Fruit fly (Drosophila melanogaster): ENCODE results near the gene Faf2.

Faf2 gene

DNA sequence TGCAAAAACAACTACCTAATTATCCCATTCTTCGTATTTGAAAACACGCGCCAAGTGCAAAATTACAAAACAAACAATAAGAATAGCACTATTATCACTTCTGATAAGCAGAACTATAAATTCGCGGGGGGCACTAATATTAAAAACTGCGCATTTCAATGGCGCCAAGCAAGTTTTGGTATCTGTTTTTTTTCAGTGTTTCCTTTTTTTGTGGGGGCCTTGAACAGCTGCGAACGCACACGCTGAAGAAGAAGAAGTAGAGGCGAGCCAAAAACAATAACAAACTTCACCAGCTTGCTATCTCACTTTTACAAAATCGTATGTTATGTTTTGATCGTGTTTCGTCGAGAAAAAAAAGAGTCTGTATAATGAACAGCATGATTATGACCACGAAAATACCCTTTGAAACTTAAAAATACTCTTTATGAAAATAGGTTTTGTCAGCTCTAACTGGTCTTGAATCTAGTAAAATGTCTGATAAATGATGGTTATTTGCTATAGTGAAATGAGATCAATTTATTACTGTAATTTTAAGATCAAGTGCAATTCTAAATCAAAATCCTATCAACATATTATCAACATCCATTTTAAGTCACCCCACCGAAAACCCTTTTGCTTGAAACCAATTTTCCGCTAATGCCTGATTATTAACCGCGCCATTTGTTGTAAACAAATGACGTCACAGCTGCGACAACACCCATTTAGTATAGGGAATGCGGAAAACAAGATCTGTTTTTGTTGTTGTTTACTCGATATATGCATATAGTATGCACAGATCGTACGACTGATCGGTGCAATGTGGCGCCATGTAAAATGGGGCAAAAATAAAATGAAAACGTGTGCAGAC is 14.4 kb downstream of the Faf2 start (continued):
- TF ChIP-seq CG6254 (GFP tag; optimal IDR thresholded peaks at IDR 0.05) (peak; percentile 47), CG10321 (GFP tag; IDR thresholded peaks at IDR 0.05) (peak; percentile 45; the same call in 1 of the 2 replicates), MTF-1 (GFP tag; optimal IDR thresholded peaks at IDR 0.05; ENCODE audit: borderline replicate concordance) (peak; percentile 46), psq (GFP tag; optimal IDR thresholded peaks at IDR 0.05) (peak; percentile 67), pb (GFP tag; optimal IDR thresholded peaks at IDR 0.05) (peak; percentile 19), run (tag; optimal IDR thresholded peaks at IDR 0.05) (no peak), CG3065 (GFP tag; optimal IDR thresholded peaks at IDR 0.05) (no peak), Gug (GFP tag; IDR thresholded peaks at IDR 0.05) (peak; percentile 66; the same call in 3 of the 4 replicates), Bgb (GFP tag; IDR thresholded peaks at IDR 0.05; ENCODE audit: partially characterized antibody) (no peak), CG10565 (GFP tag; optimal IDR thresholded peaks at IDR 0.05) (no peak), CG12391 (tag; optimal IDR thresholded peaks at IDR 0.05) (peak; percentile 48), CG3163 (GFP tag; optimal IDR thresholded peaks at IDR 0.05) (peak; percentile 38), Max (GFP tag; optimal IDR thresholded peaks at IDR 0.05) (peak; percentile 18), CG5953 (GFP tag; IDR thresholded peaks at IDR 0.05) (peak; percentile 49), Gsc (GFP tag; IDR thresholded peaks at IDR 0.05) (0 out of 2 replicates have a peak, but pooled peaks have one; percentile 14), CG6813 (GFP tag; optimal IDR thresholded peaks at IDR 0.05) (peak; percentile 44), mam (GFP tag; optimal IDR thresholded peaks at IDR 0.05) (peak; percentile 76), CG10979 (tag; optimal IDR thresholded peaks at IDR 0.05) (peak; percentile 12), wek (GFP tag; optimal IDR thresholded peaks at IDR 0.05) (no peak), sens (GFP tag) (peak; percentile 93), Xrp1 (GFP tag; IDR thresholded peaks at IDR 0.05) (peak; percentile 80), CG4730 (GFP tag; IDR thresholded peaks at IDR 0.05) (peak; percentile 61), kay (GFP tag; optimal IDR thresholded peaks at IDR 0.05) (no peak), CG43689 (GFP tag; IDR thresholded peaks at IDR 0.05) (peak; percentile 70), gsb (GFP tag; IDR thresholded peaks at IDR 0.05) (0 out of 2 replicates have a peak, but pooled peaks have one; percentile 16), MESR4 (GFP tag; optimal IDR thresholded peaks at IDR 0.05) (peak; percentile 6), CG31441 (GFP tag; IDR thresholded peaks at IDR 0.05) (peak; percentile 62; the same call in 1 of the 2 replicates), dpn (GFP tag; optimal IDR thresholded peaks at IDR 0.05) (peak; percentile 66 to 74), CG18764 (GFP tag; optimal IDR thresholded peaks at IDR 0.05) (peak; percentile 63), fd96Cb (tag; optimal IDR thresholded peaks at IDR 0.05) (peak; percentile 23), NC2β (GFP tag; optimal IDR thresholded peaks at IDR 0.05) (peak; percentile 49), sug (tag; optimal IDR thresholded peaks at IDR 0.05) (peak; percentile 100), Lpt (GFP tag; optimal IDR thresholded peaks at IDR 0.05) (no peak), chn (GFP tag; optimal IDR thresholded peaks at IDR 0.05) (peak; percentile 49), CG8388 (GFP tag; optimal IDR thresholded peaks at IDR 0.05) (no peak), CrebB (tag; optimal IDR thresholded peaks at IDR 0.05) (peak; percentile 37), CG10267 (tag; optimal IDR thresholded peaks at IDR 0.05) (peak; percentile 5), CG5180 (GFP tag; optimal IDR thresholded peaks at IDR 0.05) (peak; percentile 28), Neu2 (GFP tag; optimal IDR thresholded peaks at IDR 0.05; ENCODE audit: borderline replicate concordance) (no peak), Hsf (GFP tag; optimal IDR thresholded peaks at IDR 0.05) (peak; percentile 51), cwo (GFP tag; optimal IDR thresholded peaks at IDR 0.05) (peak; percentile 75), abd-A (tag; optimal IDR thresholded peaks at IDR 0.05) (no peak), unpg (GFP tag; optimal IDR thresholded peaks at IDR 0.05) (peak; percentile 59), CG10462 (GFP tag; optimal IDR thresholded peaks at IDR 0.05) (no peak), CG4707 (GFP tag; optimal IDR thresholded peaks at IDR 0.05) (no peak), Atf-2 (GFP tag; optimal IDR thresholded peaks at IDR 0.05) (no peak), CG1024 (GFP tag; IDR thresholded peaks at IDR 0.05) (0 out of 2 replicates have a peak, but pooled peaks have one; percentile 36), Elba2 (GFP tag; optimal IDR thresholded peaks at IDR 0.05) (peak; percentile 72)
